Fruit fly (Drosophila melanogaster) Kc167 (cell line): Measurements from ENCODE around the gene Srp54.

Source experiments
- Myc ChIP-seq: fragments of >200 bp; optimal IDR thresholded peaks from 2 replicates; lab custom pipeline; 2017; ENCODE audit warnings: missing external identifiers
- Sin3A ChIP-seq: fragments of >200 bp; optimal IDR thresholded peaks from 2 replicates; lab custom pipeline; 2018; ENCODE audit warnings: missing external identifiers
- h ChIP-seq: fragments of >200 bp; optimal IDR thresholded peaks from 3 replicates; lab custom pipeline; 2018; ENCODE audit warnings: missing external identifiers
- insv ChIP-seq: fragments of >200 bp; optimal IDR thresholded peaks from 3 replicates; lab custom pipeline; 2018; ENCODE audit warnings: missing external identifiers
- psq ChIP-seq: fragments of >200 bp; optimal IDR thresholded peaks from 2 replicates; lab custom pipeline; 2017; ENCODE audit warnings: missing external identifiers
- ttk ChIP-seq: sonication (Bioruptor generic); optimal IDR thresholded peaks from 2 replicates; lab custom pipeline; 2017; ENCODE audit warnings: missing external identifiers

The Srp54 gene

dm6 chr2L:9897296-9897695, 15.4 kb upstream of the Srp54 start, which contains the start of gene RpS2:
TSS of gene RpS2 (minus strand) at chr2L:9897552.
- TF ChIP-seq Myc (lab: Kevin White, UChicago) (no peak), ttk (lab: Kevin White, UChicago) (no peak), Sin3A (lab: Kevin White, UChicago) (no peak), insv (no peak), psq (lab: Kevin White, UChicago) (no peak), h (no peak)

- TF ChIP-seq Sin3A (lab: Kevin White, UChicago) = no peak
- no peak for TF ChIP-seq insv
- TF ChIP-seq ttk (lab: Kevin White, UChicago) = no peak
- TF ChIP-seq psq (lab: Kevin White, UChicago) = no peak
- TF ChIP-seq h = no peak
- no peak for TF ChIP-seq Myc (lab: Kevin White, UChicago)
Measured at dm6 chr2L:9903028-9903427, 9.7 kb upstream of the Srp54 start, which contains the start of gene Muc30E. TSS of gene Muc30E (minus strand) at chr2L:9903128.

- TF ChIP-seq ttk (lab: Kevin White, UChicago) (no peak), insv (no peak), Sin3A (lab: Kevin White, UChicago) (no peak), psq (lab: Kevin White, UChicago) (no peak), h (no peak), Myc (lab: Kevin White, UChicago) (no peak)
Measured at dm6 chr2L:9906641-9907040, 6.1 kb upstream of the Srp54 start.

dm6 chr2L:9907320-9908256, 5.1 kb upstream of the Srp54 start:
- TF ChIP-seq Sin3A (lab: Kevin White, UChicago) = no peak
- no peak for TF ChIP-seq psq (lab: Kevin White, UChicago)
- no peak for TF ChIP-seq Myc (lab: Kevin White, UChicago)

dm6 chr2L:9908468-9908967, 4.2 kb upstream of the Srp54 start, which contains the start of gene CG13124:
TSS of gene CG13124 (minus strand) at chr2L:9908633.
- TF ChIP-seq insv = no peak
- TF ChIP-seq ttk (lab: Kevin White, UChicago) = no peak
- TF ChIP-seq psq (lab: Kevin White, UChicago) = no peak
- no peak for TF ChIP-seq h
- TF ChIP-seq Sin3A (lab: Kevin White, UChicago) = no peak
- TF ChIP-seq Myc (lab: Kevin White, UChicago) = no peak

- no peak for TF ChIP-seq ttk (lab: Kevin White, UChicago)
- TF ChIP-seq Myc (lab: Kevin White, UChicago) = no peak
- no peak for TF ChIP-seq Sin3A (lab: Kevin White, UChicago)
- TF ChIP-seq h = no peak
- no peak for TF ChIP-seq psq (lab: Kevin White, UChicago)
- TF ChIP-seq insv = no peak
Measured at dm6 chr2L:9911783-9912182, 928 bp upstream of the Srp54 start.

- no peak for TF ChIP-seq ttk (lab: Kevin White, UChicago)
Measured at dm6 chr2L:9915011-9915850, 2.5 kb downstream of the Srp54 start, which contains the start of gene yip2. TSS of gene yip2 (plus strand) at chr2L:9915253.

dm6 chr2L:9918020-9918959, 5.6 kb downstream of the Srp54 start, which contains the start of the genes CG5885 and CG4598:
TSS of gene CG5885 (minus strand) at chr2L:9918330.
TSS of gene CG4598 (plus strand) at chr2L:9918618.
- no peak for TF ChIP-seq insv
- no peak for TF ChIP-seq h
- TF ChIP-seq psq (lab: Kevin White, UChicago) = no peak
- TF ChIP-seq ttk (lab: Kevin White, UChicago) = no peak
- no peak for TF ChIP-seq Sin3A (lab: Kevin White, UChicago)
- no peak for TF ChIP-seq Myc (lab: Kevin White, UChicago)

dm6 chr2L:9919218-9919617, 6.5 kb downstream of the Srp54 start:
- TF ChIP-seq h (no peak), Sin3A (lab: Kevin White, UChicago) (no peak), psq (lab: Kevin White, UChicago) (no peak), insv (no peak), Myc (lab: Kevin White, UChicago) (no peak), ttk (lab: Kevin White, UChicago) (no peak)

- TF ChIP-seq Myc (lab: Kevin White, UChicago) (no peak), h (no peak), insv (no peak)
Measured at dm6 chr2L:9919949-9920348, 7.2 kb downstream of the Srp54 start, which contains the start of gene CG4594. TSS of gene CG4594 (plus strand) at chr2L:9920160.

- no peak for TF ChIP-seq Sin3A (lab: Kevin White, UChicago)
- no peak for TF ChIP-seq psq (lab: Kevin White, UChicago)
- no peak for TF ChIP-seq insv
- no peak for TF ChIP-seq h
- TF ChIP-seq Myc (lab: Kevin White, UChicago) = no peak
- TF ChIP-seq ttk (lab: Kevin White, UChicago) = no peak
Measured at dm6 chr2L:9921401-9921800, 8.7 kb downstream of the Srp54 start, which contains the start of gene CG4592. TSS of gene CG4592 (plus strand) at chr2L:9921633.
